Fruit fly (Drosophila melanogaster): ENCODE data around the gene CG6985.

CG6985 gene

DNA sequence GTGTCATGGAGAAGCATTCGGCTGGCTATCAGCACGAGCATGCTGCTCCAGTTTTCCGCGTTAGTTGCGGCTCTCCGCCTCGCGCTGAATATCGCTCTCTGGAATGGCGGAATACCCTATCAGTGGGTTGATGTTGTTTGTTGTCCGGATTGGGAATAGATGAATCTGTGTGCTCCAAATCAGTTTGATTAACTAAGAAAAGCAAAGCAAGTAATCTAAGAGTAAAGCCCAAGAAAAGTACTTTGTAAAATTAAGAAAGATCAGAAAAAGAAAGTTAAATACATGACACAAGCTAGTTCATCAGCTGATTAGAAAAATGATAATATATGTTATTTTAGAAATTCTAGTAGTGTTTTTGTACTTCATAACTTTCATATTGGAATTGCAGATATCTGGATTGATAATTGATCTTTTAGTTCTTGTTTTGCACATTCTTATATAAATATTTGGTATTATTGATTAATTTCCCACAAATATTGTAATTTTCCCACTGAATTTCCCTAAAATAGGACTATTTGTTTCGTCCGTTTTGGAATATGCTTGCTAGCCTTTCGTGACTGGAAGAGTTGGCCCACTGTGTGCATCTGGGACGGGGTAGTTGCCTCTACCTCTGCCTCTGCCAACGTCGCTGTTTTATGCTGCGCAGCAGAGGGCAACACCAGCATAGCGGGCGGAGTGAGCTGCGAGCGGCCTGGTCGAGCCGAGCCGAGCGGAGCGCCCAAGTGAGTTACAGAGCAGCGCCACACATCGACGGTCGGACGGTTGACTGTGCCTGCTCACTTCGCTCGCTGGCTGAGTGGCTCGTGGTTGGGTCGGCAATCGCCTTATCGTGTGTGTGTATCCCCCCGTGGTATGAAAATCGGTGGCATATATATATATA is 13.2 kb downstream of the CG6985 start (continued):
- TF ChIP-seq HmgD (GFP tag; optimal IDR thresholded peaks at IDR 0.05), result no peak
- no peak for TF ChIP-seq vnd (GFP tag; IDR thresholded peaks at IDR 0.05; ENCODE audit: partially characterized antibody)
- no peak for TF ChIP-seq luna (GFP tag; optimal IDR thresholded peaks at IDR 0.05)
- TF ChIP-seq zfh1 (GFP tag; IDR thresholded peaks at IDR 0.05), result peak; percentile 42; the same call in 2 of the 3 replicates
- TF ChIP-seq Neu2 (GFP tag; optimal IDR thresholded peaks at IDR 0.05; ENCODE audit: borderline replicate concordance), result no peak
- TF ChIP-seq unpg (GFP tag; optimal IDR thresholded peaks at IDR 0.05), result peak; percentile 52
- TF ChIP-seq Fer3 (tag; optimal IDR thresholded peaks at IDR 0.05), result peak; percentile 18
- peak; percentile 79 for TF ChIP-seq NFAT (GFP tag; IDR thresholded peaks at IDR 0.05)
- TF ChIP-seq dmrt99B (tag; optimal IDR thresholded peaks at IDR 0.05), result peak; percentile 72
- peak; percentile 9; the same call in 1 of the 2 replicates for TF ChIP-seq ttk (GFP tag; IDR thresholded peaks at IDR 0.05)
- no peak for TF ChIP-seq Kr (GFP tag; optimal IDR thresholded peaks at IDR 0.05)
- no peak for TF ChIP-seq ham (GFP tag; IDR thresholded peaks at IDR 0.05)
- TF ChIP-seq ERR (GFP tag; optimal IDR thresholded peaks at IDR 0.05), result no peak
- TF ChIP-seq p53 (GFP tag; optimal IDR thresholded peaks at IDR 0.05), result no peak
- peak; percentile 0 for TF ChIP-seq trem (tag; optimal IDR thresholded peaks at IDR 0.05)
- TF ChIP-seq HLH4C (GFP tag; IDR thresholded peaks at IDR 0.05; ENCODE audit: partially characterized antibody), result 0 out of 3 replicates have a peak, but pooled peaks have one; percentile 17
- peak; percentile 38 for TF ChIP-seq HHEX (GFP tag; optimal IDR thresholded peaks at IDR 0.05)
- TF ChIP-seq CG10147 (GFP tag; optimal IDR thresholded peaks at IDR 0.05), result no peak
- TF ChIP-seq CG9215 (GFP tag; IDR thresholded peaks at IDR 0.05), result peak; percentile 42; the same call in 1 of the 2 replicates
- TF ChIP-seq Dip2 (GFP tag; IDR thresholded peaks at IDR 0.05), result no peak
- TF ChIP-seq CG1603 (tag; optimal IDR thresholded peaks at IDR 0.05), result peak; percentile 31
- TF ChIP-seq CG5245 (GFP tag; optimal IDR thresholded peaks at IDR 0.05), result peak; percentile 33
- peak; percentile 91 for TF ChIP-seq CG17361 (GFP tag; IDR thresholded peaks at IDR 0.05)
- TF ChIP-seq dpn (GFP tag; optimal IDR thresholded peaks at IDR 0.05), result peak; percentile 53 to 75
- TF ChIP-seq Dll (GFP tag; IDR thresholded peaks at IDR 0.05; ENCODE audit: partially characterized antibody), result no peak
- TF ChIP-seq rib (GFP tag; IDR thresholded peaks at IDR 0.05), result peak; percentile 47; the same call in 1 of the 2 replicates
- TF ChIP-seq Myb (GFP tag; optimal IDR thresholded peaks at IDR 0.05), result peak; percentile 17
- peak; percentile 41; the same call in 1 of the 2 replicates for TF ChIP-seq Bgb (GFP tag; IDR thresholded peaks at IDR 0.05; ENCODE audit: partially characterized antibody)
- TF ChIP-seq Chrac-16 (GFP tag; optimal IDR thresholded peaks at IDR 0.05), result peak; percentile 26
- peak; percentile 33; the same call in 1 of the 3 replicates for TF ChIP-seq H15 (GFP tag; IDR thresholded peaks at IDR 0.05)
- TF ChIP-seq CG13775 (GFP tag; optimal IDR thresholded peaks at IDR 0.05), result peak; percentile 63
- no peak for TF ChIP-seq CG8478 (optimal IDR thresholded peaks at IDR 0.05)
- TF ChIP-seq ind (GFP tag; optimal IDR thresholded peaks at IDR 0.05), result peak; percentile 50
- peak; percentile 27 for TF ChIP-seq CG4730 (GFP tag; IDR thresholded peaks at IDR 0.05)
- peak; percentile 54; the same call in 1 of the 2 replicates for TF ChIP-seq CG16779 (GFP tag; IDR thresholded peaks at IDR 0.05)
- TF ChIP-seq croc (GFP tag; conservative IDR thresholded peaks at IDR 0.05), result no peak; the same call in 2 of the 3 replicates
- no peak for TF ChIP-seq TFAM (GFP tag; optimal IDR thresholded peaks at IDR 0.05)
- TF ChIP-seq Lhr (GFP tag; optimal IDR thresholded peaks at IDR 0.05), result no peak
- no peak for TF ChIP-seq CkIIα-i1 (GFP tag; IDR thresholded peaks at IDR 0.05)
- peak; percentile 5 for TF ChIP-seq slou (GFP tag; optimal IDR thresholded peaks at IDR 0.05)
- TF ChIP-seq CG14965 (GFP tag; optimal IDR thresholded peaks at IDR 0.05; ENCODE audit: borderline replicate concordance), result no peak
- peak; percentile 81 for TF ChIP-seq CG2678 (tag; optimal IDR thresholded peaks at IDR 0.05)
- TF ChIP-seq chm (GFP tag; IDR thresholded peaks at IDR 0.05), result peak; percentile 83
- peak; percentile 92 for TF ChIP-seq D19A (tag; optimal IDR thresholded peaks at IDR 0.05)
- no peak for TF ChIP-seq wor (GFP tag; IDR thresholded peaks at IDR 0.05)
- TF ChIP-seq otp (GFP tag; IDR thresholded peaks at IDR 0.05), result peak; percentile 36; the same call in 1 of the 3 replicates
- no peak for TF ChIP-seq pfk (GFP tag; optimal IDR thresholded peaks at IDR 0.05)
- peak; percentile 4 for TF ChIP-seq slp2 (GFP tag; optimal IDR thresholded peaks at IDR 0.05)
- no peak for TF ChIP-seq CG31365 (tag; optimal IDR thresholded peaks at IDR 0.05)
